Fruit fly (Drosophila melanogaster) whole organism, embryonic: Measurements from ENCODE around the gene Rdh.
A peak's percentile ranks its signal among the peaks of the same experiment; 100 is the strongest.

ENCODE experiments used
- Abd-B ChIP-seq: fragments of 200-800 bp; sonication (Bioruptor generic); optimal IDR thresholded peaks from 2 replicates; lab custom pipeline; 2018; ENCODE audit warnings: missing biosample characterization, mild to moderate bottlenecking, missing genetic modification characterization, moderate library complexity
- Antp ChIP-seq: fragments of 200-800 bp; sonication (Bioruptor generic); optimal IDR thresholded peaks from 3 replicates; lab custom pipeline; 2016; ENCODE audit warnings: missing biosample characterization, missing genetic modification characterization
- Atf6 ChIP-seq: fragments of 200-800 bp; sonication (Bioruptor generic); IDR thresholded peaks from 2 replicates; pipeline ENCODE4 v1.3.6; 2022; ENCODE audit warnings: missing biosample characterization, missing genetic modification characterization
- CG10209 ChIP-seq: fragments of 200-800 bp; sonication (Bioruptor generic); optimal IDR thresholded peaks from 3 replicates; lab custom pipeline; 2017; ENCODE audit warnings: missing biosample characterization, mild to moderate bottlenecking, missing genetic modification characterization, missing genetic modification reagents
- CG10321 ChIP-seq: fragments of 200-800 bp; sonication (Bioruptor generic); IDR thresholded peaks from 2 replicates; pipeline ENCODE4 v1.3.6; 2022; ENCODE audit warnings: missing biosample characterization, missing genetic modification characterization
- CG10654 ChIP-seq: fragments of 200-800 bp; sonication (Bioruptor generic); optimal IDR thresholded peaks from 2 replicates; lab custom pipeline; 2016; ENCODE audit warnings: missing biosample characterization, missing genetic modification characterization
- CG11247 ChIP-seq: fragments of 200-800 bp; sonication (Bioruptor generic); IDR thresholded peaks from 2 replicates; pipeline ENCODE4 v1.3.6; 2022; ENCODE audit warnings: missing biosample characterization, missing genetic modification characterization
- CG12236 ChIP-seq: fragments of 200-800 bp; sonication (Bioruptor generic); optimal IDR thresholded peaks from 2 replicates; lab custom pipeline; 2016; ENCODE audit warnings: missing biosample characterization, missing genetic modification characterization
- CG13296 ChIP-seq: fragments of 200-800 bp; sonication (Bioruptor generic); optimal IDR thresholded peaks from 3 replicates; lab custom pipeline; 2018; ENCODE audit warnings: missing biosample characterization, mild to moderate bottlenecking, missing genetic modification characterization
- CG16863 ChIP-seq: fragments of 200-800 bp; sonication (Bioruptor generic); optimal IDR thresholded peaks from 3 replicates; lab custom pipeline; 2016; ENCODE audit warnings: missing biosample characterization, missing genetic modification characterization
- CG17359 ChIP-seq: fragments of 200-800 bp; sonication (Bioruptor generic); optimal IDR thresholded peaks from 3 replicates; lab custom pipeline; 2018; ENCODE audit warnings: missing biosample characterization, mild to moderate bottlenecking, missing genetic modification characterization, moderate library complexity
- CG17361 ChIP-seq: fragments of 200-800 bp; sonication (Bioruptor generic); IDR thresholded peaks from 3 replicates; pipeline ENCODE4 v1.3.6; 2022; ENCODE audit warnings: missing biosample characterization, missing genetic modification characterization
- CG2120 ChIP-seq: fragments of 200-800 bp; sonication (Bioruptor generic); optimal IDR thresholded peaks from 3 replicates; lab custom pipeline; 2016; ENCODE audit warnings: missing biosample characterization, missing genetic modification characterization
- CG3281 ChIP-seq: fragments of 200-800 bp; sonication (Bioruptor generic); optimal IDR thresholded peaks from 3 replicates; lab custom pipeline; 2017; ENCODE audit warnings: missing biosample characterization, mild to moderate bottlenecking, missing genetic modification characterization
- CG34224 ChIP-seq: fragments of 200-800 bp; sonication (Bioruptor generic); IDR thresholded peaks from 3 replicates; pipeline ENCODE4 v1.3.6; 2022; ENCODE audit warnings: missing biosample characterization, missing genetic modification characterization; ENCODE audit not compliant: partially characterized antibody
- CG34422 ChIP-seq: fragments of 200-800 bp; sonication (Bioruptor generic); IDR thresholded peaks from 3 replicates; pipeline ENCODE4 v1.3.6; 2022; ENCODE audit warnings: missing biosample characterization, missing genetic modification characterization
- CG4282 ChIP-seq: fragments of 200-800 bp; sonication (Bioruptor generic); optimal IDR thresholded peaks from 2 replicates; lab custom pipeline; 2016; ENCODE audit warnings: missing biosample characterization, missing genetic modification characterization
- CG4360 ChIP-seq: fragments of 200-800 bp; sonication (Bioruptor generic); IDR thresholded peaks from 2 replicates; pipeline ENCODE4 v1.3.6; 2022; ENCODE audit warnings: missing biosample characterization, missing genetic modification characterization
- CG6175 ChIP-seq: fragments of 200-800 bp; sonication (Bioruptor generic); IDR thresholded peaks from 3 replicates; pipeline ENCODE4 v1.3.6; 2022; ENCODE audit warnings: missing biosample characterization, missing genetic modification characterization
- CG6254 ChIP-seq: fragments of 200-800 bp; sonication (Bioruptor generic); optimal IDR thresholded peaks from 3 replicates; lab custom pipeline; 2017; ENCODE audit warnings: mild to moderate bottlenecking, missing biosample characterization, missing genetic modification reagents, missing genetic modification characterization
- CG7556 ChIP-seq: fragments of 200-800 bp; sonication (Bioruptor generic); optimal IDR thresholded peaks from 2 replicates; lab custom pipeline; 2017; ENCODE audit warnings: missing biosample characterization, mild to moderate bottlenecking, missing genetic modification characterization
- CG7839 ChIP-seq: fragments of 200-800 bp; sonication (Bioruptor generic); optimal IDR thresholded peaks from 3 replicates; lab custom pipeline; 2018; ENCODE audit warnings: missing biosample characterization, mild to moderate bottlenecking, missing genetic modification characterization, moderate library complexity
- CG8290 ChIP-seq, 3 experiments: fragments of 200-800 bp; sonication (Bioruptor generic); optimal IDR thresholded peaks; 2 replicates each; lab custom pipeline; 2016 to 2019; ENCODE audit warnings: missing biosample characterization in 3 of 3, missing genetic modification characterization in 3 of 3, mild to moderate bottlenecking in 2 of 3, moderate library complexity in 1 of 3
- CG8388 ChIP-seq: fragments of 200-800 bp; sonication (Bioruptor generic); optimal IDR thresholded peaks from 2 replicates; lab custom pipeline; 2019; ENCODE audit warnings: missing biosample characterization, mild to moderate bottlenecking, missing genetic modification characterization, moderate library complexity
- CG9437 ChIP-seq: fragments of 200-800 bp; sonication (Bioruptor generic); optimal IDR thresholded peaks from 2 replicates; lab custom pipeline; 2018; ENCODE audit warnings: missing biosample characterization, mild to moderate bottlenecking, missing genetic modification characterization
- Deaf1 ChIP-seq: fragments of 200-800 bp; optimal IDR thresholded peaks from 3 replicates; lab custom pipeline; 2019; ENCODE audit warnings: missing biosample characterization, mild to moderate bottlenecking, missing genetic modification characterization, moderate library complexity
- Drgx ChIP-seq: fragments of 200-800 bp; sonication (Bioruptor generic); IDR thresholded peaks from 2 replicates; pipeline ENCODE4 v1.3.6; 2022; ENCODE audit warnings: missing biosample characterization, missing genetic modification characterization
- Eip74EF ChIP-seq, 2 experiments: fragments of 200-800 bp in 1 of 2; fragments of >200 bp in 1 of 2; sonication (Bioruptor generic) in 1 of 2; optimal IDR thresholded peaks; 2 replicates each; lab custom pipeline; 2017 to 2019; ENCODE audit warnings: missing biosample characterization in 2 of 2, missing genetic modification characterization in 2 of 2, mild to moderate bottlenecking in 1 of 2, moderate library complexity in 1 of 2
- Ets97D ChIP-seq: fragments of 200-800 bp; sonication (Bioruptor generic); optimal IDR thresholded peaks from 3 replicates; lab custom pipeline; 2016; ENCODE audit warnings: missing biosample characterization, missing genetic modification characterization
- MTF-1 ChIP-seq: fragments of 200-800 bp; sonication (Bioruptor generic); optimal IDR thresholded peaks from 2 replicates; lab custom pipeline; 2018; ENCODE audit warnings: missing biosample characterization, mild to moderate bottlenecking, missing genetic modification characterization, borderline replicate concordance
- Max ChIP-seq: fragments of 200-800 bp; sonication (Bioruptor generic); optimal IDR thresholded peaks from 2 replicates; lab custom pipeline; 2016; ENCODE audit warnings: missing biosample characterization, mild to moderate bottlenecking, missing genetic modification characterization
- Meics ChIP-seq: fragments of 200-800 bp; sonication (Bioruptor generic); optimal IDR thresholded peaks from 2 replicates; lab custom pipeline; 2017; ENCODE audit warnings: missing biosample characterization, mild to moderate bottlenecking, missing genetic modification characterization
- Opbp ChIP-seq: fragments of 200-800 bp; sonication (Bioruptor generic); IDR thresholded peaks from 3 replicates; pipeline ENCODE4 v1.3.6; 2022; ENCODE audit warnings: missing biosample characterization, missing genetic modification characterization; ENCODE audit not compliant: partially characterized antibody
- Side ChIP-seq: fragments of 200-800 bp; sonication (Bioruptor generic); optimal IDR thresholded peaks from 2 replicates; lab custom pipeline; 2016; ENCODE audit warnings: missing biosample characterization, missing genetic modification characterization
- ci ChIP-seq: fragments of 200-800 bp; sonication (Bioruptor generic); IDR thresholded peaks from 3 replicates; pipeline ENCODE4 v1.3.6; 2022; ENCODE audit warnings: missing biosample characterization, missing genetic modification characterization
- crp ChIP-seq, 2 experiments: fragments of 200-800 bp; sonication (Bioruptor generic); optimal IDR thresholded peaks; 2 replicates in 1 of 2; 3 replicates in 1 of 2; lab custom pipeline; 2017; ENCODE audit warnings: missing biosample characterization in 2 of 2, missing genetic modification characterization in 2 of 2, mild to moderate bottlenecking in 1 of 2, moderate library complexity in 1 of 2
- dimm ChIP-seq: fragments of 200-800 bp; sonication (Bioruptor generic); IDR thresholded peaks from 2 replicates; pipeline ENCODE4 v1.3.6; 2022; ENCODE audit warnings: missing biosample characterization, missing genetic modification characterization
- esg ChIP-seq: fragments of 200-800 bp; sonication (Bioruptor generic); conservative IDR thresholded peaks from 2 replicates; pipeline ENCODE4 v1.3.6; 2022; ENCODE audit warnings: missing biosample characterization, missing genetic modification characterization
- inv ChIP-seq: fragments of 200-800 bp; sonication (Bioruptor generic); IDR thresholded peaks from 2 replicates; pipeline ENCODE4 v1.3.6; 2022; ENCODE audit warnings: missing biosample characterization, missing genetic modification characterization; ENCODE audit not compliant: partially characterized antibody
- lov ChIP-seq, 2 experiments: fragments of 200-800 bp in 1 of 2; fragments of >200 bp in 1 of 2; sonication (Bioruptor generic) in 1 of 2; IDR thresholded peaks in 1 of 2; optimal IDR thresholded peaks in 1 of 2; 2 replicates in 1 of 2; 3 replicates in 1 of 2; pipeline versions ENCODE4 v1.3.6 to Lab custom; 2017 to 2022; ENCODE audit warnings: missing biosample characterization in 1 of 2, missing genetic modification characterization in 1 of 2
- slp2 ChIP-seq: fragments of 200-800 bp; sonication (Bioruptor generic); optimal IDR thresholded peaks from 2 replicates; lab custom pipeline; 2016; ENCODE audit warnings: missing biosample characterization, missing genetic modification characterization
- tap ChIP-seq: fragments of 200-800 bp; optimal IDR thresholded peaks from 3 replicates; lab custom pipeline; 2019; ENCODE audit warnings: missing biosample characterization, mild to moderate bottlenecking, missing genetic modification characterization, moderate library complexity
- tna ChIP-seq: fragments of 200-800 bp; sonication (Bioruptor generic); IDR thresholded peaks from 2 replicates; pipeline ENCODE4 v1.3.6; 2022; ENCODE audit warnings: missing biosample characterization, missing genetic modification characterization; ENCODE audit not compliant: partially characterized antibody
- unpg ChIP-seq: fragments of 200-800 bp; sonication (Bioruptor generic); optimal IDR thresholded peaks from 3 replicates; lab custom pipeline; 2018; ENCODE audit warnings: missing biosample characterization, mild to moderate bottlenecking, missing genetic modification characterization, moderate library complexity
- vnd ChIP-seq: fragments of 200-800 bp; sonication (Bioruptor generic); IDR thresholded peaks from 3 replicates; pipeline ENCODE4 v1.3.6; 2022; ENCODE audit warnings: missing biosample characterization, missing genetic modification characterization; ENCODE audit not compliant: partially characterized antibody
- vvl ChIP-seq: fragments of 200-800 bp; sonication (Bioruptor generic); IDR thresholded peaks from 2 replicates; pipeline ENCODE4 v1.3.6; 2022; ENCODE audit warnings: missing biosample characterization, missing genetic modification characterization
- zfh1 ChIP-seq: fragments of 200-800 bp; sonication (Bioruptor generic); IDR thresholded peaks from 3 replicates; pipeline ENCODE4 v1.3.6; 2022; ENCODE audit warnings: missing biosample characterization, missing genetic modification characterization

The Rdh gene

dm6 chr3L:3788790-3789421 lies 36.3 kb upstream of the Rdh start (continued):
- TF ChIP-seq Atf6 (GFP tag; lab: Robert Waterston, UW): no peak
- no peak for TF ChIP-seq CG2120 (GFP tag; lab: Kevin White, UChicago)
- TF ChIP-seq slp2 (GFP tag; lab: Kevin White, UChicago): no peak
- no peak for TF ChIP-seq CG10654 (GFP tag; lab: Kevin White, UChicago)
- TF ChIP-seq CG10321: no peak
- TF ChIP-seq CG10209 (GFP tag; lab: Kevin White, UChicago): no peak
- peak; percentile 65 for TF ChIP-seq tna (GFP tag; lab: Robert Waterston, UW)
- no peak for TF ChIP-seq CG4282
- peak; percentile 51 for TF ChIP-seq CG8290 (GFP tag; optimal IDR thresholded peaks at IDR 0.05; lab: Kevin White, UChicago)
- TF ChIP-seq CG8290 (tag; optimal IDR thresholded peaks at IDR 0.05; lab: Kevin White, UChicago): peak in 1 of 2 experiments; percentile 73
- TF ChIP-seq Ets97D (GFP tag; lab: Kevin White, UChicago): peak; percentile 81
- peak; percentile 23; the same call in 1 of the 2 replicates for TF ChIP-seq vvl
- TF ChIP-seq CG34224 (GFP tag; lab: Robert Waterston, UW): peak; percentile 66
- peak; percentile 79 for TF ChIP-seq Opbp (GFP tag; lab: Robert Waterston, UW)
- peak; percentile 33 for TF ChIP-seq unpg (GFP tag; lab: Kevin White, UChicago)
- peak; percentile 14 for TF ChIP-seq Meics (GFP tag; lab: Kevin White, UChicago)
- TF ChIP-seq CG8388 (GFP tag; lab: Kevin White, UChicago): peak; percentile 42
- TF ChIP-seq CG3281 (GFP tag; lab: Kevin White, UChicago): peak; percentile 34
- peak; percentile 7 for TF ChIP-seq Deaf1 (tag; lab: Kevin White, UChicago)
- peak; percentile 62 for TF ChIP-seq zfh1 (GFP tag; lab: Robert Waterston, UW)
- TF ChIP-seq CG17359: peak; percentile 9
- TF ChIP-seq lov (optimal IDR thresholded peaks at IDR 0.05; lab: Kevin White, UChicago): no peak
- no peak for TF ChIP-seq lov (GFP tag; IDR thresholded peaks at IDR 0.05; lab: Robert Waterston, UW)
- no peak for TF ChIP-seq Max (GFP tag; lab: Kevin White, UChicago)
- no peak for TF ChIP-seq crp (GFP tag; optimal IDR thresholded peaks at IDR 0.05; lab: Kevin White, UChicago)
- peak; percentile 42 to 55 for TF ChIP-seq Eip74EF (GFP tag; optimal IDR thresholded peaks at IDR 0.05; lab: Kevin White, UChicago)
- peak; percentile 7; the same call in 1 of the 2 replicates for TF ChIP-seq CG11247 (GFP tag; lab: Robert Waterston, UW)
- TF ChIP-seq CG13296 (GFP tag; lab: Kevin White, UChicago): peak; percentile 45
- TF ChIP-seq Side: peak; percentile 26
- TF ChIP-seq CG6254: peak; percentile 21
- TF ChIP-seq Abd-B: no peak
- no peak for TF ChIP-seq dimm (GFP tag; lab: Robert Waterston, UW)
- no peak for TF ChIP-seq CG6175 (GFP tag; lab: Robert Waterston, UW)
- peak; percentile 64; the same call in 1 of the 3 replicates for TF ChIP-seq CG17361
- TF ChIP-seq CG4360 (GFP tag; lab: Robert Waterston, UW): peak; percentile 52; the same call in 1 of the 2 replicates
- no peak for TF ChIP-seq CG16863 (GFP tag; lab: Kevin White, UChicago)
- no peak for TF ChIP-seq Antp (GFP tag; lab: Kevin White, UChicago)
- peak; percentile 17; the same call in 1 of the 2 replicates for TF ChIP-seq Drgx (GFP tag; lab: Robert Waterston, UW)
- peak; percentile 36; the same call in 1 of the 2 replicates for TF ChIP-seq inv
- peak; percentile 36 for TF ChIP-seq CG9437 (GFP tag; lab: Kevin White, UChicago)
- TF ChIP-seq esg (GFP tag; lab: Robert Waterston, UW): no peak
- TF ChIP-seq CG7556: peak; percentile 31
- peak; percentile 27 for TF ChIP-seq tap (tag; lab: Kevin White, UChicago)
- TF ChIP-seq CG7839 (tag; lab: Kevin White, UChicago): peak; percentile 43
- TF ChIP-seq CG12236 (GFP tag; lab: Kevin White, UChicago): no peak
- no peak for TF ChIP-seq MTF-1 (GFP tag; lab: Kevin White, UChicago)
- TF ChIP-seq vnd (GFP tag; lab: Robert Waterston, UW): peak; percentile 36; the same call in 1 of the 3 replicates
- TF ChIP-seq CG34422 (GFP tag; lab: Robert Waterston, UW): peak; percentile 71; the same call in 1 of the 3 replicates
- TF ChIP-seq ci (GFP tag; lab: Robert Waterston, UW): peak; percentile 69
